Fruit fly (Drosophila melanogaster): ENCODE measurements around the gene sofe.
A peak's percentile ranks its signal among the peaks of the same experiment; 100 is the strongest.

The sofe gene

dm6 chrX:10832369-10832768 lies 24.8 kb downstream of the sofe start (continued):
- TF ChIP-seq tgo (GFP tag; IDR thresholded peaks at IDR 0.05) (peak; percentile 64; the same call in 2 of the 3 replicates), CG15514 (GFP tag; optimal IDR thresholded peaks at IDR 0.05) (peak; percentile 48), CG17912 (GFP tag; optimal IDR thresholded peaks at IDR 0.05) (peak; percentile 65), wek (GFP tag; optimal IDR thresholded peaks at IDR 0.05) (no peak), fd102C (GFP tag; optimal IDR thresholded peaks at IDR 0.05) (peak; percentile 4), sim (GFP tag; IDR thresholded peaks at IDR 0.05) (no peak), D (optimal IDR thresholded peaks at IDR 0.05) (no peak), D (GFP tag; optimal IDR thresholded peaks at IDR 0.05) (peak; percentile 13), ci (GFP tag; IDR thresholded peaks at IDR 0.05) (peak; percentile 77), CG11093 (GFP tag; IDR thresholded peaks at IDR 0.05) (no peak), Dfd (GFP tag; optimal IDR thresholded peaks at IDR 0.05) (no peak), disco-r (GFP tag; optimal IDR thresholded peaks at IDR 0.05) (no peak), jumu (GFP tag; optimal IDR thresholded peaks at IDR 0.05) (peak; percentile 24), CG9727 (GFP tag; optimal IDR thresholded peaks at IDR 0.05) (peak; percentile 19), D19B (GFP tag; optimal IDR thresholded peaks at IDR 0.05) (no peak), bbx (GFP tag; IDR thresholded peaks at IDR 0.05; ENCODE audit: partially characterized antibody) (peak; percentile 28; the same call in 1 of the 2 replicates), dm (GFP tag; optimal IDR thresholded peaks at IDR 0.05) (peak; percentile 23), nerfin-2 (GFP tag; IDR thresholded peaks at IDR 0.05; ENCODE audit: partially characterized antibody) (no peak), Hr3 (GFP tag; optimal IDR thresholded peaks at IDR 0.05) (peak; percentile 70), bsh (GFP tag; optimal IDR thresholded peaks at IDR 0.05) (peak in 1 of 2 experiments; percentile 56), pita (GFP tag; optimal IDR thresholded peaks at IDR 0.05) (peak; percentile 44), peb (GFP tag; IDR thresholded peaks at IDR 0.05) (no peak), Oaz (GFP tag; IDR thresholded peaks at IDR 0.05) (0 out of 2 replicates have a peak, but pooled peaks have one; percentile 24), seq (GFP tag; IDR thresholded peaks at IDR 0.05) (no peak), eyg (GFP tag; optimal IDR thresholded peaks at IDR 0.05) (no peak), CG2199 (GFP tag; IDR thresholded peaks at IDR 0.05) (peak; percentile 83), CoRest (tag; optimal IDR thresholded peaks at IDR 0.05) (peak; percentile 66), onecut (GFP tag; IDR thresholded peaks at IDR 0.05) (peak; percentile 55), CG11560 (tag; IDR thresholded peaks at IDR 0.05) (no peak), Dll (GFP tag; IDR thresholded peaks at IDR 0.05; ENCODE audit: partially characterized antibody) (no peak), Sox102F (GFP tag; optimal IDR thresholded peaks at IDR 0.05) (peak; percentile 72), vnd (GFP tag; IDR thresholded peaks at IDR 0.05; ENCODE audit: partially characterized antibody) (no peak), Atf3 (GFP tag; optimal IDR thresholded peaks at IDR 0.05) (peak; percentile 42), trh (GFP tag; optimal IDR thresholded peaks at IDR 0.05) (peak; percentile 50), h (optimal IDR thresholded peaks at IDR 0.05) (no peak), CG6791 (GFP tag; IDR thresholded peaks at IDR 0.05; ENCODE audit: partially characterized antibody) (peak; percentile 44; the same call in 2 of the 3 replicates), ATbp (GFP tag; optimal IDR thresholded peaks at IDR 0.05) (peak; percentile 6), Abd-B (GFP tag; optimal IDR thresholded peaks at IDR 0.05) (no peak), mld (GFP tag; IDR thresholded peaks at IDR 0.05; ENCODE audit: partially characterized antibody) (no peak), CG16779 (GFP tag; IDR thresholded peaks at IDR 0.05) (no peak), CG10979 (tag; optimal IDR thresholded peaks at IDR 0.05) (peak; percentile 33), Sry-δ (GFP tag; optimal IDR thresholded peaks at IDR 0.05) (peak; percentile 14), nom (GFP tag; optimal IDR thresholded peaks at IDR 0.05) (peak; percentile 1), Fer2 (tag; optimal IDR thresholded peaks at IDR 0.05) (peak; percentile 33), Lhr (GFP tag; optimal IDR thresholded peaks at IDR 0.05) (peak; percentile 67), ERR (GFP tag; optimal IDR thresholded peaks at IDR 0.05) (no peak), pzg (GFP tag; optimal IDR thresholded peaks at IDR 0.05) (peak; percentile 3), CG18011 (GFP tag; optimal IDR thresholded peaks at IDR 0.05) (no peak), zen (tag; optimal IDR thresholded peaks at IDR 0.05) (peak; percentile 54), chm (GFP tag; IDR thresholded peaks at IDR 0.05) (no peak), sens-2 (GFP tag; IDR thresholded peaks at IDR 0.05) (no peak)
